Worm (Caenorhabditis elegans): ENCODE data around the gene rpn-12.

rpn-12 gene

DNA sequence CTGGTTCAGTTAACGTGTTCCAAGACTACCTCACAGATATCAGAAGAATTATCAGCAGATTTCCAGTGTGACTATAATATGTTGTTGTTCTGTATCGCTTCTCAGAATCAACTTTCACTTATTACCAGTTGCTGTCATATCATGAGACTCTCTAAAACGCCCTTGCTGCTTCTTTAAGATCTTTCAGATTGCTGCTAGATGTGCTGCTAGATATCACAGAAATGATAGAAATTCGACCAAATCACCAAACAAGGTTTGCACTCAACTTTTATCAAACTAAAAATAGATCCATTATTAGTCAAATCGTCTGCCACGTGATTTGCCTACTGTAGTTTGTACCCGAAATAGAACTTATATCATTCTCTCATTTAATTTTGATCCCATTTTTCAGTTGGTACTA is 8.4 kb upstream of the rpn-12 start:
- TF ChIP-seq jun-1 (tag; optimal IDR thresholded peaks at IDR 0.05) (no peak), ZK546.5 (tag; optimal IDR thresholded peaks at IDR 0.05) (no peak), nhr-25 (tag; optimal IDR thresholded peaks at IDR 0.05) (no peak), lsy-12 (tag; optimal IDR thresholded peaks at IDR 0.05) (no peak), lin-15B (tag; optimal IDR thresholded peaks at IDR 0.05) (no peak), elt-3 (tag; optimal IDR thresholded peaks at IDR 0.05) (no peak), nhr-77 (tag; optimal IDR thresholded peaks at IDR 0.05) (no peak), ztf-11 (tag; optimal IDR thresholded peaks at IDR 0.05) (no peak), fos-1 (tag; optimal IDR thresholded peaks at IDR 0.05) (no peak), nhr-28 (tag; optimal IDR thresholded peaks at IDR 0.05) (no peak)

DNA sequence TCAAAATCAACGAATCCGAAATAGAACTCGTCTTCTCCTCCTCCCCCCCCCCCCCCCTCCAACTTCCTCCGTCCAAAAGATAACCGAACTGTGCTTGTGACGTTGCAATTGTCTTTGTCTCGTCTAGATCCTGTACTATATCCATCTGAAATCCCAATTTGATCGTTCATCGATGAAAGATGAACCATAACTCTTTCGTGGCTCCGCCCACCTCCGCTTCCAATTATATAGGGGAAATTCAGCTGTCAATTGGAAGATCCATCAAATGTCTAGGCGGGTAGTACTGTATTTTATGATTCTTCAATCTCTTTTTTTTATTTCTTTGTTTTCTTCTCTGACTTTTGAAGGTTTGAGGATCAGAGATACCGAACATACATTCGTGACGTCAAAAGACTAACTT is 7.5 kb upstream of the rpn-12 start:
- TF ChIP-seq nhr-237 (tag; optimal IDR thresholded peaks at IDR 0.05) (no peak), nhr-23 (tag; optimal IDR thresholded peaks at IDR 0.05) (no peak), nhr-43 (tag; optimal IDR thresholded peaks at IDR 0.05; ENCODE audit: poor library complexity, severe bottlenecking) (peak; percentile 51)

DNA sequence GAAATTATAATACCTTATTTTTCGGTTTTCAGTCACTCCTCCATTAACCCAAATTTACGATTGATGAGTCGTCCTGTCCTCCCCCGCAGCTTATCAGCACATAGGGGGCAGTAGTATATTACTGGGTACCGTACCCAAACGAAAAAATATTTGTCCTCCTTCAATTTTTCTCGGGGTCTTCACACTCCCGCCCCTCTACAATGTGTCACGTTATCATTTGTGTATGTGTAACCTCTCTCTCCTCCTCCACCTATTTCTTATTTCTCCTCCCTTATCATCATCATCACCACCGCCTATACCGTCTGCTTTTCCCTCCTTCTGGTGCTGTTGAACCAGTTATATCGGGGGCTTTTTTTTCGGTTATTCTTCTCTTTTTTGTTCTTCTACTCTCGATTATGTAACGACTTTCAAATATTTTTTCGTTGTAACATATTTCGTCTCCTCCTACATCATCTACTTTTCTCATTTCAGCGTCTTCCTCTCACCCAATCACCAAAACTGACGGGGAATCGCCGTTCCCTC is 6.6 kb upstream of the rpn-12 start, which contains the start of gene ghi-1:
Gene ghi-1, plus strand, starts transcription at position 472 of the 522 bp plus-strand sequence.
- TF ChIP-seq unc-62 (GFP tag; optimal IDR thresholded peaks at IDR 0.05) (no peak), nhr-25 (tag; optimal IDR thresholded peaks at IDR 0.05) (peak; percentile 27), nfya-1 (tag; optimal IDR thresholded peaks at IDR 0.05; ENCODE audit: insufficient read depth) (peak; percentile 40), pqm-1 (tag; optimal IDR thresholded peaks at IDR 0.05) (peak; percentile 29), elt-2 (tag; optimal IDR thresholded peaks at IDR 0.05) (peak; percentile 75), pha-4 (tag; optimal IDR thresholded peaks at IDR 0.05) (peak; percentile 8), skn-1 (tag; optimal IDR thresholded peaks at IDR 0.05) (peak; percentile 17), elt-3 (tag; optimal IDR thresholded peaks at IDR 0.05) (no peak), nhr-43 (tag; optimal IDR thresholded peaks at IDR 0.05; ENCODE audit: poor library complexity, severe bottlenecking) (peak; percentile 2)

ce11 chrII:11646874-11647273 is 6.0 kb upstream of the rpn-12 start:
- TF ChIP-seq mml-1 (tag; optimal IDR thresholded peaks at IDR 0.05) (no peak), elt-2 (tag; optimal IDR thresholded peaks at IDR 0.05) (peak; percentile 78), ama-1 (optimal IDR thresholded peaks at IDR 0.05) (no peak)

DNA sequence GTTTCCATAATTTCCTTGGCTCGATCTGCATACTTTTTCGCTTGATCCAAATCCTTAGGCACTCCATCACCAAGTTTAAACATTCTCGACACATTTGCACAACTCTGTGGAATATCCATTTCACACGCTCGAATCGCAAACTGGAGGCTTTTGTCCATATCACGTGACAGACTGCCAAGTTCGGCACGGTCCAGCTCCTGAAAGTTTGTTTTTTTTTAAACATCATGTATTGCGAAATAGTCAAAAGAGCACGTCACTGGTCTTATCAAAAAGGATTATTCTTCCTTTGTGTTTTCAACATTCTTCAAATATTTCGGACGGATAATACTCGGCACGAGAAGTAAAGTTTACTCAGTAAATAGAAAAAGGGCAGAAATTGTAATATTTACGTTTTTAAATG is 3.7 kb upstream of the rpn-12 start:
- TF ChIP-seq elt-2 (tag; optimal IDR thresholded peaks at IDR 0.05): peak; percentile 19
- TF ChIP-seq pha-4 (tag; optimal IDR thresholded peaks at IDR 0.05): peak; percentile 77
- no peak for TF ChIP-seq aly-2 (tag; optimal IDR thresholded peaks at IDR 0.05)
- peak; percentile 4 for TF ChIP-seq jun-1 (tag; optimal IDR thresholded peaks at IDR 0.05)
- no peak for TF ChIP-seq eor-1 (tag; optimal IDR thresholded peaks at IDR 0.05)

DNA sequence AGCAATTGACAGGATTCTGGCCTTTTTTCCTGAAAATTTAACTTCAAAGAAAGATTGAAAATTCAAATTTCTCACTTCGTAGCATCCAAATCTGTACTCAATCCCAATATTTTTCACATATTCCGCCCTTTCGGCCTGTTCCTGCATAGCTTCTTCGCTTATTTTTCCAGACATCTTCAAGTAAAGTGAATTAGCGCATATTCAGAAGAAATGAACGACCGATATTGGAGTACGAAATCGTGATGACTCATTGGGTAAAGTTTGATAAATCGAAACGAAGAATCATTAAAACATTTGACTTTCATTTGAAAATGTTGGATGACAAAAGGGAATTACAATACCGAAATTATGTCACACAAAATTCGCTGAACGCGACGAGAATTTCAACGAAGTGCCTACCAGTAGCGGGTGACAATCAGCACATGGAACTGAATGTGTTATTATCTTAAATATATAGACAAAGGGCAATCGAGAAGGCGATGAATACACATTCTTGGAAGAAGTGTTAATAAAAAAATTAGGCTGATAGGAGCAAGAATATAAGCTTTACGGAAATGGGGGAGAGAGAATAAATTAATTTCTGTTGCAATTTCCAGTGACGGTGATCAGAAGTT is 1.8 kb upstream of the rpn-12 start, which contains the start of gene coa-7:
Gene coa-7, minus strand, starts transcription at position 174 of the 614 bp plus-strand sequence.
- TF ChIP-seq aly-2 (tag; optimal IDR thresholded peaks at IDR 0.05) (peak; percentile 44), nhr-23 (tag; optimal IDR thresholded peaks at IDR 0.05) (no peak), nhr-43 (tag; optimal IDR thresholded peaks at IDR 0.05; ENCODE audit: poor library complexity, severe bottlenecking) (peak; percentile 38), elt-2 (tag; optimal IDR thresholded peaks at IDR 0.05) (peak; percentile 20)

DNA sequence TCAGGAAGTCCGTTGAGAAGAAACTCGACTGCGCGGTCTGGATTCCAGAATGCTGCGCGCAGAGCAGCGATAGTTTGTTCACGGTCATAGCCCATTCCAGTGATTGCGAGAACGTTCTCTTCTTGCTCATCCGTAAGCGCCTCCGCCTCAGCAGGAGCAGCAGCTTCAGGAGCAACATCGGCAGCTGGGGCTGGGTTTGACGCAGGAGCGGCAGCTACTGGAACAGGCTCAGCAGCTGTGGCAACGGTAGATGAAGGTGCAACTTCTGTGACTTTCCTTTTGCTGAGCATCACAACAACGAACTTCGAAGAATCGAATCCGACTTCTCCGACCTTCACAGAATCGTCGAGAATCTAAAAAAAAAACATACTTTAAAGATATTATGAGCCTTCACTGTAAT is 799 bp upstream of the rpn-12 start:
- TF ChIP-seq lin-39 (tag; optimal IDR thresholded peaks at IDR 0.05) (no peak), unc-39 (tag; optimal IDR thresholded peaks at IDR 0.05) (no peak), tbx-2 (tag; optimal IDR thresholded peaks at IDR 0.05) (no peak), elt-2 (tag; optimal IDR thresholded peaks at IDR 0.05) (no peak), egl-27 (tag; optimal IDR thresholded peaks at IDR 0.05) (no peak), nhr-23 (tag; optimal IDR thresholded peaks at IDR 0.05) (no peak), lin-15B (tag; optimal IDR thresholded peaks at IDR 0.05) (no peak), pqm-1 (tag; optimal IDR thresholded peaks at IDR 0.05) (no peak), daf-12 (tag; optimal IDR thresholded peaks at IDR 0.05) (no peak), eor-1 (tag; optimal IDR thresholded peaks at IDR 0.05) (no peak), mdl-1 (tag; optimal IDR thresholded peaks at IDR 0.05) (no peak), nhr-28 (tag; optimal IDR thresholded peaks at IDR 0.05) (no peak), ztf-11 (tag; optimal IDR thresholded peaks at IDR 0.05) (no peak), sea-2 (GFP tag; optimal IDR thresholded peaks at IDR 0.05) (no peak), elt-3 (tag; optimal IDR thresholded peaks at IDR 0.05) (no peak), ceh-82 (tag; optimal IDR thresholded peaks at IDR 0.05) (no peak), jun-1 (tag; optimal IDR thresholded peaks at IDR 0.05) (no peak), mml-1 (tag; optimal IDR thresholded peaks at IDR 0.05) (no peak)
